Fruit fly (Drosophila melanogaster): ENCODE results near the gene Archease.

- TF ChIP-seq Snoo (tag; optimal IDR thresholded peaks at IDR 0.05) = no peak
- TF ChIP-seq CG17806 (tag; optimal IDR thresholded peaks at IDR 0.05) = no peak
- TF ChIP-seq CG8301 (tag; optimal IDR thresholded peaks at IDR 0.05) = no peak
- TF ChIP-seq Ets98B (GFP tag; IDR thresholded peaks at IDR 0.05) = no peak
- TF ChIP-seq EcR (GFP tag; optimal IDR thresholded peaks at IDR 0.05) = peak; percentile 67
- no peak for TF ChIP-seq rn (GFP tag; IDR thresholded peaks at IDR 0.05)
- TF ChIP-seq Pif1A (GFP tag; optimal IDR thresholded peaks at IDR 0.05) = no peak
- no peak for TF ChIP-seq CG34367 (tag; optimal IDR thresholded peaks at IDR 0.05)
- TF ChIP-seq gl (tag; optimal IDR thresholded peaks at IDR 0.05) = peak; percentile 71
- no peak for TF ChIP-seq CG8159 (tag; optimal IDR thresholded peaks at IDR 0.05)
- no peak for TF ChIP-seq D1 (tag; optimal IDR thresholded peaks at IDR 0.05)
- TF ChIP-seq CG9948 (tag; optimal IDR thresholded peaks at IDR 0.05) = no peak
- no peak for TF ChIP-seq Pif1B (GFP tag; optimal IDR thresholded peaks at IDR 0.05)
- TF ChIP-seq CG15710 (tag; optimal IDR thresholded peaks at IDR 0.05) = no peak
Observed at dm6 chr3R:21653434-21653833, 9.3 kb downstream of the Archease start.

All from whole organism, pupa.